Worm (Caenorhabditis elegans) whole organism, L1 larva: Measurements from ENCODE around the gene srt-28.

Experiments
- C04F5.9 ChIP-seq: sonication (generic microtip); optimal IDR thresholded peaks from 2 replicates; lab custom pipeline; 2016; ENCODE audit warnings: missing genetic modification characterization, missing compliant biosample characterization
- C34B4.2 ChIP-seq: sonication (generic microtip); optimal IDR thresholded peaks from 2 replicates; lab custom pipeline; 2017; ENCODE audit warnings: mild to moderate bottlenecking, missing genetic modification characterization, missing compliant biosample characterization
- aly-2 ChIP-seq: fragments of 150-350 bp; optimal IDR thresholded peaks from 2 replicates; lab custom pipeline; 2014; ENCODE audit warnings: missing biosample characterization, missing genetic modification characterization
- blmp-1 ChIP-seq: fragments of 150-350 bp; optimal IDR thresholded peaks from 2 replicates; lab custom pipeline; 2014; ENCODE audit warnings: missing biosample characterization, missing genetic modification characterization
- ceh-82 ChIP-seq, 3 experiments: fragments of 150-350 bp in 1 of 3; sonication (generic microtip) in 2 of 3; optimal IDR thresholded peaks; 2 replicates each; lab custom pipeline; 2014 to 2017; ENCODE audit warnings: missing biosample characterization in 3 of 3, missing genetic modification characterization in 3 of 3
- ceh-90 ChIP-seq: sonication (generic microtip); optimal IDR thresholded peaks from 2 replicates; lab custom pipeline; 2016; ENCODE audit warnings: missing genetic modification characterization, missing compliant biosample characterization
- efl-1 ChIP-seq, 4 experiments: fragments of 150-350 bp; optimal IDR thresholded peaks in 3 of 4; peaks in 1 of 4; 1 replicate in 1 of 4; 2 replicates in 3 of 4; lab custom pipeline; 2014; ENCODE audit warnings: missing biosample characterization in 2 of 4, missing genetic modification characterization in 2 of 4, missing genetic modification reagents in 2 of 4
- egl-27 ChIP-seq, 2 experiments: fragments of 150-350 bp in 1 of 2; sonication (generic microtip); optimal IDR thresholded peaks; 3 replicates each; lab custom pipeline; 2017 to 2018; ENCODE audit warnings: missing biosample characterization in 2 of 2, missing genetic modification characterization in 2 of 2, missing genetic modification reagents in 2 of 2
- elt-2 ChIP-seq: sonication (generic microtip); optimal IDR thresholded peaks from 2 replicates; lab custom pipeline; 2016; ENCODE audit warnings: missing genetic modification characterization, mild to moderate bottlenecking, inconsistent platforms, missing compliant biosample characterization, missing genetic modification reagents
- fkh-8 ChIP-seq: sonication (generic microtip); optimal IDR thresholded peaks from 2 replicates; lab custom pipeline; 2016; ENCODE audit warnings: mild to moderate bottlenecking, missing genetic modification characterization, missing compliant biosample characterization
- grh-1 ChIP-seq: fragments of 200-800 bp; sonication (Bioruptor generic); IDR thresholded peaks from 2 replicates; pipeline ENCODE4 v1.3.6; 2022; ENCODE audit warnings: missing genetic modification reagents, missing genetic modification characterization, missing compliant biosample characterization
- hlh-17 ChIP-seq: fragments of 200-800 bp; sonication (Bioruptor generic); optimal IDR thresholded peaks from 2 replicates; lab custom pipeline; 2018; ENCODE audit warnings: missing genetic modification characterization, mild to moderate bottlenecking, missing compliant biosample characterization, moderate library complexity, borderline replicate concordance
- hpl-2 ChIP-seq: fragments of 150-350 bp; optimal IDR thresholded peaks from 2 replicates; lab custom pipeline; 2014; ENCODE audit warnings: missing biosample characterization, missing genetic modification reagents, missing genetic modification characterization
- irx-1 ChIP-seq: sonication (generic microtip); optimal IDR thresholded peaks from 2 replicates; lab custom pipeline; 2016; ENCODE audit warnings: missing genetic modification characterization, missing compliant biosample characterization
- isw-1 ChIP-seq: fragments of 200-800 bp; sonication (Bioruptor generic); IDR thresholded peaks from 2 replicates; pipeline ENCODE4 v1.3.6; 2022; ENCODE audit warnings: missing genetic modification characterization, missing compliant biosample characterization
- lin-15B ChIP-seq: fragments of 150-350 bp; sonication (generic microtip); optimal IDR thresholded peaks from 3 replicates; lab custom pipeline; 2014; ENCODE audit warnings: missing biosample characterization, missing genetic modification characterization
- lir-3 ChIP-seq: sonication (generic microtip); optimal IDR thresholded peaks from 2 replicates; lab custom pipeline; 2016; ENCODE audit warnings: mild to moderate bottlenecking, missing genetic modification characterization, moderate library complexity, missing compliant biosample characterization; ENCODE audit not compliant: poor library complexity
- mab-9 ChIP-seq: fragments of 200-800 bp; sonication (Bioruptor generic); IDR thresholded peaks from 2 replicates; pipeline ENCODE4 v1.3.6; 2022; ENCODE audit warnings: missing genetic modification reagents, missing genetic modification characterization, missing compliant biosample characterization
- mef-2 ChIP-seq: fragments of 150-350 bp; optimal IDR thresholded peaks from 2 replicates; lab custom pipeline; 2014; ENCODE audit warnings: missing biosample characterization, missing genetic modification characterization
- mep-1 ChIP-seq: fragments of 150-350 bp; optimal IDR thresholded peaks from 2 replicates; lab custom pipeline; 2014; ENCODE audit warnings: missing biosample characterization, missing genetic modification characterization
- nhr-12 ChIP-seq: sonication (generic microtip); optimal IDR thresholded peaks from 2 replicates; lab custom pipeline; 2017; ENCODE audit warnings: missing biosample characterization, missing genetic modification characterization
- nhr-19 ChIP-seq: fragments of 200-800 bp; sonication (Bioruptor generic); conservative IDR thresholded peaks from 2 replicates; pipeline ENCODE4 v1.3.6; 2022; ENCODE audit warnings: missing genetic modification characterization, missing compliant biosample characterization
- nhr-20 ChIP-seq: sonication (generic microtip); optimal IDR thresholded peaks from 2 replicates; lab custom pipeline; 2016; ENCODE audit warnings: mild to moderate bottlenecking, missing genetic modification characterization, missing compliant biosample characterization
- nhr-237 ChIP-seq: fragments of 150-350 bp; optimal IDR thresholded peaks from 2 replicates; lab custom pipeline; 2014; ENCODE audit warnings: missing biosample characterization, missing genetic modification characterization
- nhr-71 ChIP-seq: sonication (generic microtip); optimal IDR thresholded peaks from 2 replicates; lab custom pipeline; 2016; ENCODE audit warnings: mild to moderate bottlenecking, missing genetic modification characterization, moderate library complexity, missing compliant biosample characterization
- nhr-77 ChIP-seq: fragments of 150-350 bp; optimal IDR thresholded peaks from 2 replicates; lab custom pipeline; 2014; ENCODE audit warnings: missing biosample characterization, missing genetic modification characterization
- nhr-84 ChIP-seq: sonication (generic microtip); optimal IDR thresholded peaks from 2 replicates; lab custom pipeline; 2017; ENCODE audit warnings: missing biosample characterization, missing genetic modification characterization
- nhr-85 ChIP-seq: sonication (generic microtip); peaks from one replicate; lab custom pipeline; 2016; ENCODE audit warnings: missing genetic modification characterization, inconsistent platforms, missing compliant biosample characterization
- pax-3 ChIP-seq: fragments of 200-800 bp; sonication (Bioruptor generic); optimal IDR thresholded peaks from 2 replicates; lab custom pipeline; 2018; ENCODE audit warnings: mild to moderate bottlenecking, missing genetic modification characterization, moderate library complexity, missing compliant biosample characterization
- pqm-1 ChIP-seq: sonication (generic microtip); optimal IDR thresholded peaks from 3 replicates; lab custom pipeline; 2017; ENCODE audit warnings: missing biosample characterization, missing genetic modification characterization
- rnt-1 ChIP-seq: sonication (generic microtip); optimal IDR thresholded peaks from 2 replicates; lab custom pipeline; 2016; ENCODE audit warnings: mild to moderate bottlenecking, missing genetic modification characterization, moderate library complexity, missing compliant biosample characterization
- skn-1 ChIP-seq: fragments of 150-350 bp; optimal IDR thresholded peaks from 2 replicates; lab custom pipeline; 2014; ENCODE audit warnings: missing biosample characterization, missing genetic modification characterization
- snpc-4 ChIP-seq: fragments of 150-350 bp; optimal IDR thresholded peaks from 2 replicates; lab custom pipeline; 2014; ENCODE audit warnings: missing biosample characterization, missing genetic modification characterization
- sox-4 ChIP-seq: sonication (generic microtip); optimal IDR thresholded peaks from 2 replicates; lab custom pipeline; 2016; ENCODE audit warnings: missing genetic modification characterization, missing compliant biosample characterization
- sptf-1 ChIP-seq: fragments of 150-350 bp; optimal IDR thresholded peaks from 2 replicates; lab custom pipeline; 2014; ENCODE audit warnings: missing biosample characterization, missing genetic modification characterization
- swsn-7 ChIP-seq: sonication (generic microtip); optimal IDR thresholded peaks from 2 replicates; lab custom pipeline; 2016; ENCODE audit warnings: missing genetic modification characterization, missing compliant biosample characterization
- tbx-2 ChIP-seq: sonication (generic microtip); optimal IDR thresholded peaks from 2 replicates; lab custom pipeline; 2016; ENCODE audit warnings: missing genetic modification characterization, missing compliant biosample characterization
- unc-86 ChIP-seq: sonication (generic microtip); optimal IDR thresholded peaks from 2 replicates; lab custom pipeline; 2016; ENCODE audit warnings: missing genetic modification characterization, missing compliant biosample characterization
- vab-15 ChIP-seq: sonication (generic microtip); optimal IDR thresholded peaks from 2 replicates; lab custom pipeline; 2017; ENCODE audit warnings: missing genotype, mild to moderate bottlenecking, missing genetic modification characterization, missing compliant biosample characterization
- zag-1 ChIP-seq: fragments of 150-350 bp; optimal IDR thresholded peaks from 2 replicates; lab custom pipeline; 2014; ENCODE audit warnings: missing biosample characterization, missing genetic modification characterization
- ztf-11 ChIP-seq, 2 experiments: sonication (generic microtip); optimal IDR thresholded peaks; 2 replicates each; lab custom pipeline; 2016 to 2017; ENCODE audit warnings: missing genetic modification characterization in 2 of 2, missing biosample characterization in 1 of 2, missing compliant biosample characterization in 1 of 2
- ztf-4 ChIP-seq: fragments of 150-350 bp; optimal IDR thresholded peaks from 2 replicates; lab custom pipeline; 2014; ENCODE audit warnings: missing biosample characterization, missing genetic modification characterization

Gene srt-28

DNA sequence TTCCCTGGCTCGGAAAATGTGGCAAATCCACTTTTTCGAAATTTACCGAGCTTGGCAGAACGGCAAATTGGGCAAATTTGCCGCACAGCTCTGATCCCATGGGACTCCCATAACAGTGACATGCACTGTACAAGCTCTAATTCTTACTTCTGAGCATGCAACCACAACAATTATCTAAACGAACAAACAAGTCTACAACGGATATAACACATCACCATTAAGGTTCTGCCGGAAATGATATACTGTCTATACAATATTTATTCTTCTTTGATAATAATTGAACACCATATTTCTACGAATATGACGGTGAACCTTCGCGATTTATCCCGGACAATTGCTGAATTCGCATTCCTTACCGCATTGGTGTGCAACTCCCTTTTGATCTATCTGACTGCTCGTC, 14.8 kb upstream of the srt-28 start, which contains the start of gene str-33:
str-33 (plus strand) TSS at position 301 of the 400 bp plus-strand sequence.
- TF ChIP-seq ceh-82 (tag; optimal IDR thresholded peaks at IDR 0.05; lab: Kevin White, UChicago) (no peak), mef-2 (tag; lab: Kevin White, UChicago) (no peak), fkh-8 (tag; lab: Kevin White, UChicago) (no peak), nhr-12 (tag; lab: Kevin White, UChicago) (no peak), egl-27 (tag; optimal IDR thresholded peaks at IDR 0.05; lab: Kevin White, UChicago) (no peak), tbx-2 (tag; lab: Kevin White, UChicago) (no peak), hpl-2 (GFP tag; lab: Kevin White, UChicago) (no peak), zag-1 (tag; lab: Kevin White, UChicago) (no peak), efl-1 (optimal IDR thresholded peaks at IDR 0.05; lab: Kevin White, UChicago) (no peak), efl-1 (GFP tag; optimal IDR thresholded peaks at IDR 0.05 in 1 of 2; lab: Kevin White, UChicago) (no peak), C04F5.9 (tag; lab: Kevin White, UChicago) (no peak), pax-3 (no peak), isw-1 (no peak), aly-2 (tag; lab: Kevin White, UChicago) (no peak), irx-1 (tag; lab: Kevin White, UChicago) (no peak), rnt-1 (no peak), hlh-17 (GFP tag; lab: Kevin White, UChicago) (no peak), nhr-237 (no peak)

DNA sequence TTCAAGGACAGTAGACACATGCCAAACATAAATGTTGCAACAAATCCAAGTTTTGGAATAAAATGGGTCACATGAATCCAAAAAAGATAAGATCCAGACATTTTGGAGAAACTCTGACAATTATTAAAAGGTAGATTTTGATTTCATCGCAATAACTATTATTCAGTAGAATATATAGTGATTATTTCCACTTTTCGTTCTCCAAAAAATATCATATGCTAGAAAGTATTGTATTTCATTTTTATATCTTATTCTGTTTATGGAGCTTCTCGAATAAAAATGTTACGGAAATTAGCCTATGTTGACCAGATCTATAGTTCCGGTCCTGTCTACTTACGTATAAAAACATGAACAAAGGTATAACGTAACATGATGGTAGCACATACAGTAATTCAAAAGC, 13.7 kb upstream of the srt-28 start, which contains the start of gene str-13:
str-13 (minus strand) TSS at position 101 of the 400 bp plus-strand sequence.
- TF ChIP-seq sptf-1 (tag; lab: Kevin White, UChicago) (no peak), nhr-85 (peak; percentile 39)

DNA sequence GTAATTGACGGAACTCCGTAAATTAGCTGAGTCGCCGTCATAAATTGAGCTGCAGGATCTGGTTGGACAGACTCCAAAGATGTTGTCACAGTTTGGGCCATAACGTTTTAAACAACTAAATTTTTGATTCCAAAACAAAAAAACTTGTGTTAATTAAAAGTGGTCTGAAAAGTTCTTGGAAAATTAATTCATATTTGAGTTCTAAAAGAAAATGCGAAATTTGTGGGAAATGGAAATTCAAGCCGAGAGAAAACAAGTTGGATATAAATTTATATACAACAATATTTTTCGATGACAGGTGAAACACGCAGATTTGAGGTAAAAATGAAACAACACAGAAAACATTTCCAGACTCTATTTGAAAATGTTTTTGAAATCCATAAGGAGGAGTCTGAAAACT, 11.8 kb upstream of the srt-28 start, which contains the start of gene srg-59:
srg-59 (minus strand) TSS at position 101 of the 400 bp plus-strand sequence.
- TF ChIP-seq nhr-84 (tag; lab: Kevin White, UChicago) = no peak
- no peak for TF ChIP-seq vab-15 (tag; lab: Kevin White, UChicago)
- no peak for TF ChIP-seq swsn-7 (tag; lab: Kevin White, UChicago)
- no peak for TF ChIP-seq mab-9 (GFP tag; lab: Robert Waterston, UW)
- TF ChIP-seq C34B4.2 (tag; lab: Kevin White, UChicago) = no peak
- TF ChIP-seq sox-4 (tag; lab: Kevin White, UChicago) = no peak

- TF ChIP-seq grh-1 (GFP tag; lab: Robert Waterston, UW) (no peak), lin-15B (no peak), efl-1 (optimal IDR thresholded peaks at IDR 0.05; lab: Kevin White, UChicago) (no peak), efl-1 (GFP tag; optimal IDR thresholded peaks at IDR 0.05 in 1 of 2; lab: Kevin White, UChicago) (no peak), lir-3 (tag; lab: Kevin White, UChicago) (no peak), ceh-90 (tag; lab: Kevin White, UChicago) (no peak), elt-2 (tag; lab: Kevin White, UChicago) (no peak), ceh-82 (tag; optimal IDR thresholded peaks at IDR 0.05; lab: Kevin White, UChicago) (no peak), snpc-4 (no peak), blmp-1 (no peak), mep-1 (tag; lab: Kevin White, UChicago) (no peak)
Measured at ce11 chrV:2722555-2722954, 9.1 kb upstream of the srt-28 start, which contains the start of gene srg-60. Gene srg-60, minus strand, starts transcription at chrV:2722655.

- no peak for TF ChIP-seq sox-4 (tag; lab: Kevin White, UChicago)
- no peak for TF ChIP-seq zag-1 (tag; lab: Kevin White, UChicago)
- TF ChIP-seq ztf-4 (tag; lab: Kevin White, UChicago) = no peak
- no peak for TF ChIP-seq swsn-7 (tag; lab: Kevin White, UChicago)
- no peak for TF ChIP-seq mab-9 (GFP tag; lab: Robert Waterston, UW)
- TF ChIP-seq nhr-20 = no peak
- TF ChIP-seq ceh-90 (tag; lab: Kevin White, UChicago) = no peak
- no peak for TF ChIP-seq nhr-77 (tag; lab: Kevin White, UChicago)
- TF ChIP-seq pqm-1 (tag; lab: Kevin White, UChicago) = no peak
- TF ChIP-seq nhr-71 (tag; lab: Kevin White, UChicago) = no peak
- no peak for TF ChIP-seq unc-86 (tag; lab: Kevin White, UChicago)
- TF ChIP-seq skn-1 (tag; lab: Kevin White, UChicago) = no peak
- no peak for TF ChIP-seq ztf-11 (tag; optimal IDR thresholded peaks at IDR 0.05; lab: Kevin White, UChicago)
- no peak for TF ChIP-seq nhr-19 (GFP tag; lab: Robert Waterston, UW)
Measured at ce11 chrV:2720763-2721162, 7.3 kb upstream of the srt-28 start, which contains the start of gene srt-27. Gene srt-27, minus strand, starts transcription at chrV:2720863.
